Fruit fly (Drosophila melanogaster): ENCODE measurements around the gene Chc.

The Chc gene

DNA sequence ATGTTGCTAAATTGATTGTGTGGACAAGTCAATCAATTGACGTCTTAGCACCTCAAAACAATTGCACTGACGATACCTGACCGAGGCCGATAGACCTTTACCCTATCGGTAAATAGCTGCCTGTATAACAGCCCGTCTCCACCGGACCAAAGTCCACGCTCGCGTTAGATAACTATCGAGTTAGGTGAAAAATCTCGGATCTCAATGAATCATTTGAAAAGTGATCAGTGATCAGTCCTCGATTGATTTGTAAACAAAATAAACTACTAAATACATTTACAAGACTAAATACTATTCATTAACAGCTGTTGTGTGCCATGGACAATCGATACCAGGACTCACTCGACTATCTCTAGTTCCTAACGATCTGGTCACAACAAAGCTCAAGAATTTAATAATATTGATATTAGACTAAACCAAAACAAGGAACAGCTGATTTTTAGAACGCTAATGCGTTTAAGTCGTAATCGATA lies 36.2 kb downstream of the Chc start, which contains the start of the genes sordd2 and CG15602:
Gene sordd2, minus strand, starts transcription at position 78 of the 473 bp plus-strand sequence.
Gene CG15602, plus strand, starts transcription at position 342 of the 473 bp plus-strand sequence.
- TF ChIP-seq CG4496 (GFP tag; IDR thresholded peaks at IDR 0.05) = peak; percentile 52; the same call in 2 of the 3 replicates

DNA sequence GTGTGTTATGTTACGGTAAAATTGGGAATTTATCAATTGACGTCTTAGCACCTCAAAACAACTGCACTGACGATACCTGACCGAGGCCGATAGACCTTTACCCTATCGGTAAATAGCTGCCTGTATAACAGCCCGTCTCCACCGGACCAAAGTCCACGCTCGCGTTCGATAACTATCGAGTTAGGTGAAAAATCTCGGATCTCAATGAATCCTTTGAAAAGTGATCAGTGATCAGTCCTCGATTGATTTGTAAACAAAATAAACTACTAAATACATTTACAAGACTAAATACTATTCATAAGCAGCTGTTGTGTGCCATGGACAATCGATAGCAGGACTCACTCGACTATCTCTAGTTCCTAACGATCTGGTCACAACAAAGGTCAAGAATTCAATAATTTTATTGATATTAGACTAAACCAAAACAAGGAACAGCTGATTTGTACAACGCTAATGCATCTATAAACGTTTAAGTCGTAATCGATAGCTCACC lies 39.3 kb downstream of the Chc start, which contains the start of gene sordd1:
Gene sordd1, minus strand, starts transcription at position 78 of the 493 bp plus-strand sequence.
- peak; percentile 55; the same call in 2 of the 3 replicates for TF ChIP-seq CG4496 (GFP tag; IDR thresholded peaks at IDR 0.05)
- TF ChIP-seq Ets98B (GFP tag; IDR thresholded peaks at IDR 0.05) = 0 out of 2 replicates have a peak, but pooled peaks have one; percentile 14
- TF ChIP-seq CG32121 (GFP tag; IDR thresholded peaks at IDR 0.05) = 0 out of 2 replicates have a peak, but pooled peaks have one; percentile 15
- TF ChIP-seq CG12605 (GFP tag; IDR thresholded peaks at IDR 0.05) = 0 out of 2 replicates have a peak, but pooled peaks have one; percentile 6

DNA sequence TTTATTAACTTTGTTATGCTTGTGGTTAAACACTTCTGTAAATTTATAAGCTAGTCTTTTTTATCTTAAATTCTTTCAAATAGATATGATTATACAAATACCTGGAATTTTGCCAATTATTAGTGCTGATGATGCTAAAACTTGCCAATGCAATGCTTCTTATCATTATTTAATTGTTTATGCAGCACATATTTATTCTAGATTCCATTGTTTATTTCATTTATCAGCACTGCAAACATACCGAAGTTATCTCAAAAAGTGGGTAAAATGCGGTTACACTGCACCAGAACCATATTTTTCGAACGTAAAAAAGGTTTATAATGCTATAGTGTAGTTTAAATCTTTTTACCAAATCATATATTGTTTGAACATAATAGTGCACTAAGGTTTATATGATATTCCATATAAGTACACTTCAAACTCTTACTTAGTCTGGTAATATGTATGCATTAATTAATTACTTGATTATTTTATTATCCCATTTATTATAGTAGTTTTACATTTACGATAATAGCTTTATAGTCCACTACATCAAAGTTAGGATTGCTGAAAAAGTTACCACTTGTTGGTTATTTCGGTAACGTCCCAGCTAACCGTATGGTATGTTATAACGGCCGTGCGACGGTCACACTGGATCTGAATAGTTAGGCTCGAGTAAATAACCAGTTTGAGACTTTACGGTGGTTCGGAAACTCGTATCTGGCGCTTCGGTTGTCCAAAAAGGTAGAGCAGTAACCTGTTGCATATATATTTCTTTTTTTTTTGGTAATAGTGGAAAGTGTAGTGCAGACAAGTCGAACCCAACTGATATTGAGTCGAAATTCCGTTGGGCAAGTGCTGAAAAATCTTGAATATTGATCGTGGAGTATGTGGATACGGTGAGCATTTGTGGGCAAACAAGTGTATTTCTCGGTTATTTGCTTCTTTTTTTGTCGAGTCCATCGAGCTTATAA lies 46.8 kb downstream of the Chc start, which contains the start of gene Rhp:
Gene Rhp, plus strand, starts transcription at position 663 of the 953 bp plus-strand sequence.
- TF ChIP-seq D1 (tag; optimal IDR thresholded peaks at IDR 0.05) = no peak
- peak; percentile 59; the same call in 2 of the 3 replicates for TF ChIP-seq CG4496 (GFP tag; IDR thresholded peaks at IDR 0.05)
- TF ChIP-seq CG15710 (tag; optimal IDR thresholded peaks at IDR 0.05) = peak; percentile 60
- no peak for TF ChIP-seq CG10348 (GFP tag; IDR thresholded peaks at IDR 0.05)
- no peak for TF ChIP-seq CG13204 (GFP tag; optimal IDR thresholded peaks at IDR 0.05)
- no peak for TF ChIP-seq CG8159 (tag; optimal IDR thresholded peaks at IDR 0.05)
- TF ChIP-seq Pif1B (GFP tag; optimal IDR thresholded peaks at IDR 0.05) = no peak
- peak; percentile 55 for TF ChIP-seq Snoo (tag; optimal IDR thresholded peaks at IDR 0.05)
- no peak for TF ChIP-seq fd96Ca (GFP tag; IDR thresholded peaks at IDR 0.05)
- TF ChIP-seq CG9948 (tag; optimal IDR thresholded peaks at IDR 0.05) = peak; percentile 35
- peak; percentile 35 for TF ChIP-seq EcR (GFP tag; optimal IDR thresholded peaks at IDR 0.05)
- TF ChIP-seq gl (tag; optimal IDR thresholded peaks at IDR 0.05) = peak; percentile 79
- peak; percentile 59 for TF ChIP-seq CG34367 (tag; optimal IDR thresholded peaks at IDR 0.05)
- TF ChIP-seq CG17806 (tag; optimal IDR thresholded peaks at IDR 0.05) = peak; percentile 58
- peak; percentile 30; the same call in 1 of the 2 replicates for TF ChIP-seq Ets98B (GFP tag; IDR thresholded peaks at IDR 0.05)
- no peak for TF ChIP-seq Pif1A (GFP tag; optimal IDR thresholded peaks at IDR 0.05)
- peak; percentile 19; the same call in 1 of the 2 replicates for TF ChIP-seq CG32121 (GFP tag; IDR thresholded peaks at IDR 0.05)

DNA sequence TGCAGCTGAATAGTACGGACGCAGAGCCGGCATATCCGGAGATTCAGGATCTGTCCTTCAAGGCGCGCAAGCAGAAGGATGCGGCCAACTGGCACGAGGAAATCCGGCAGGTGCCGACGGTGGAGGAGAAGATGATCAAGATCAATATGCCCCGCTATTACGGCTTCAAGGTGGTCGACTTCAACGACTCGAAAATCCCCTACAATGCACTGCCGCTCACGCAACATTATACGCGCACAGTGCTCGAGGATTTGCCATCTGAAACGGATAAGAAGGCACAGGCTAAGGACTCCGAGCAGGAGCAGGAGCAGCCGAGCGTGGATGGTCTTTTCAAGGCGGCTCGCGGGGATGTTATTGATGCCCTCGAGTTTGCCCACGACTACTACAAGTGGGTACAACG lies 49.0 kb downstream of the Chc start:
- TF ChIP-seq Pif1A (GFP tag; optimal IDR thresholded peaks at IDR 0.05) (no peak), CG12605 (GFP tag; IDR thresholded peaks at IDR 0.05) (no peak), CG10348 (GFP tag; IDR thresholded peaks at IDR 0.05) (no peak), CG15710 (tag; optimal IDR thresholded peaks at IDR 0.05) (no peak), CG4496 (GFP tag; IDR thresholded peaks at IDR 0.05) (no peak), rn (GFP tag; IDR thresholded peaks at IDR 0.05) (no peak), CG9948 (tag; optimal IDR thresholded peaks at IDR 0.05) (no peak), CG34367 (tag; optimal IDR thresholded peaks at IDR 0.05) (no peak), CG8159 (tag; optimal IDR thresholded peaks at IDR 0.05) (no peak), CG32121 (GFP tag; IDR thresholded peaks at IDR 0.05) (no peak), Snoo (tag; optimal IDR thresholded peaks at IDR 0.05) (no peak), CG13204 (GFP tag; optimal IDR thresholded peaks at IDR 0.05) (no peak), fd96Ca (GFP tag; IDR thresholded peaks at IDR 0.05) (no peak)

DNA sequence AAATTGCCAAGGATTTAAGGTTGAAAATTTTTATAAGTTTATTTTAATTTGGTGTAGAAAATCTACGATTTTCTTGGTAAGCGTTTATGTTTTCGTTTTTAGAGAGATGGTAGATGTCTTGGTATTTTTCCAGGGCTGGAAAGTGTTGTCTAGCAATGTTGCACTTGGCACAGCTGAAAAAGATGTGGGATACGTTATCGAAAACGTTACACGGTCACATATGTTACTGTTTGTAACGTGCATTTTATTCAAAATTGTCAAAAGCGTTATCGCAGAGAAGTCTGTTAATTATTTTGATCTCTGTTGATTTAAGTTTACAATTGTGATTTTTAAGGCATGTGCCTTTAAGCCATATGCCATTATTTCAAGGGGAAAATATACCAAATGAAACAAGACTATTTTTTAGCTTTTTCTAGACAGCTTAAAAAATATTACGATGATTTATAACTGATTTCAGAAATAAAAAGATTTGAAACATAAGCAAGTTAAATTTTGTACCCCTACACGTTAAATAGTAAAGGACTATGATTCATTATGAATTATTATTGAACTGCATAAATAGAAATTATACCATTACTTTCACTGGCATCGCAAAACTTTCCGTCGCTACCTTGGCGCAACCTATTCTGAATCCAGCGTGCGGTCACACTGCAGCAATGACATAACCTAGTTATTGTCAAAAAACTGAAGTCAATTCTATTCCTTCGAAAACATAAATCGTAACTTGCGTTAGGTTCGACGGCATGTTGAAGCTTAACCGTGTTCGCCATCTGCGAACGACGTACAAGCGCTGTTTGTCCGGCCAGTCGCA lies 49.7 kb downstream of the Chc start, which contains the start of the genes Paf-AHalpha and mRpS30:
Gene Paf-AHalpha, minus strand, starts transcription at position 155 of the 811 bp plus-strand sequence.
Gene mRpS30, plus strand, starts transcription at position 619 of the 811 bp plus-strand sequence.
- no peak for TF ChIP-seq CG34367 (tag; optimal IDR thresholded peaks at IDR 0.05)

DNA sequence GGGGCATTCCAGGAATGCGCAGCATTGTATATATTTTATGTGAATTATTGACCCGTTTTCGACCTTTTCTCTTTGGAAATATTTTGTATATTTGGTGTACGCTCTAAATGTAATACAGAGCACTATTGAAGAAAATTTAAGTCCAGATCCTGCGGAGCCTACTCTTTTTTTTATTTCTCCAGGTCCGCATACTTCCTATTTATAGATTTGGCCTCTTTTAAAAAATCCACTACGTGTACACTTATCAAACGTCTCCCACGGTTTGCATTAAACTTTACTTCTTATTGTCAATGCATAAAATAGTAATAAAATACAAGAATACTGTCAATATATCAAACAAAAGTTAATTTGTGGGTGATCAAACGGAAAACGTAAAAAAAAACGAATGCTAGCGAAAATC lies 51.7 kb downstream of the Chc start, which contains the start of gene Efhc1.1:
Gene Efhc1.1, minus strand, starts transcription at position 101 of the 400 bp plus-strand sequence.
- TF ChIP-seq Ets98B (GFP tag; IDR thresholded peaks at IDR 0.05) (no peak), CG13204 (GFP tag; optimal IDR thresholded peaks at IDR 0.05) (no peak), CG8159 (tag; optimal IDR thresholded peaks at IDR 0.05) (no peak), CG17806 (tag; optimal IDR thresholded peaks at IDR 0.05) (no peak), CG14655 (GFP tag; optimal IDR thresholded peaks at IDR 0.05) (no peak), fd96Ca (GFP tag; IDR thresholded peaks at IDR 0.05) (no peak), CG32121 (GFP tag; IDR thresholded peaks at IDR 0.05) (no peak), Pif1A (GFP tag; optimal IDR thresholded peaks at IDR 0.05) (no peak), Pif1B (GFP tag; optimal IDR thresholded peaks at IDR 0.05) (no peak), CG10348 (GFP tag; IDR thresholded peaks at IDR 0.05) (no peak), rn (GFP tag; IDR thresholded peaks at IDR 0.05) (no peak), CG8301 (tag; optimal IDR thresholded peaks at IDR 0.05) (no peak), CG4496 (GFP tag; IDR thresholded peaks at IDR 0.05) (no peak), CG15710 (tag; optimal IDR thresholded peaks at IDR 0.05) (no peak), gl (tag; optimal IDR thresholded peaks at IDR 0.05) (no peak), D1 (tag; optimal IDR thresholded peaks at IDR 0.05) (no peak), CG9948 (tag; optimal IDR thresholded peaks at IDR 0.05) (no peak), CG12605 (GFP tag; IDR thresholded peaks at IDR 0.05) (no peak), EcR (GFP tag; optimal IDR thresholded peaks at IDR 0.05) (no peak)
